Fruit fly (Drosophila melanogaster) whole organism, prepupa: ENCODE data around the gene Brf.

ENCODE experiments used
- Blimp-1 ChIP-seq: fragments of 200-800 bp; sonication (Bioruptor generic); optimal IDR thresholded peaks from 3 replicates; lab custom pipeline; 2017; ENCODE audit warnings: missing biosample characterization, missing genetic modification characterization, mild to moderate bottlenecking, moderate library complexity, missing genetic modification reagents
- CG10631 ChIP-seq: fragments of 200-800 bp; sonication (Bioruptor generic); optimal IDR thresholded peaks from 2 replicates; lab custom pipeline; 2016; ENCODE audit warnings: missing biosample characterization, missing genetic modification characterization
- CG10669 ChIP-seq: fragments of 200-800 bp; sonication (Bioruptor generic); optimal IDR thresholded peaks from 3 replicates; lab custom pipeline; 2018; ENCODE audit warnings: missing biosample characterization, mild to moderate bottlenecking, missing genetic modification characterization, moderate library complexity
- CG11294 ChIP-seq: fragments of 200-800 bp; sonication (Bioruptor generic); IDR thresholded peaks from 2 replicates; pipeline ENCODE4 v1.3.6; 2022; ENCODE audit warnings: missing biosample characterization, missing genetic modification characterization
- CG11762 ChIP-seq: fragments of 200-800 bp; sonication (Bioruptor generic); optimal IDR thresholded peaks from 3 replicates; lab custom pipeline; 2016; ENCODE audit warnings: missing biosample characterization, missing genetic modification characterization; ENCODE audit not compliant: insufficient read depth
- CG11902 ChIP-seq: fragments of 200-800 bp; sonication (Bioruptor generic); optimal IDR thresholded peaks from 3 replicates; lab custom pipeline; 2016; ENCODE audit warnings: missing biosample characterization, missing genetic modification characterization
- CG15336 ChIP-seq: fragments of 200-800 bp; sonication (Bioruptor generic); IDR thresholded peaks from 2 replicates; pipeline ENCODE4 v1.3.6; 2022; ENCODE audit warnings: missing biosample characterization, missing genetic modification characterization
- CG1621 ChIP-seq: fragments of 200-800 bp; sonication (Bioruptor generic); optimal IDR thresholded peaks from 3 replicates; lab custom pipeline; 2018; ENCODE audit warnings: missing biosample characterization, mild to moderate bottlenecking, missing genetic modification characterization
- CG3032 ChIP-seq: fragments of 200-800 bp; optimal IDR thresholded peaks from 2 replicates; lab custom pipeline; 2019; ENCODE audit warnings: missing biosample characterization, mild to moderate bottlenecking, missing genetic modification characterization, moderate library complexity
- CG31627 ChIP-seq: fragments of 200-800 bp; sonication (Bioruptor generic); optimal IDR thresholded peaks from 3 replicates; lab custom pipeline; 2016; ENCODE audit warnings: missing biosample characterization, missing genetic modification characterization
- CG34406 ChIP-seq: fragments of 200-800 bp; sonication (Bioruptor generic); optimal IDR thresholded peaks from 3 replicates; lab custom pipeline; 2016; ENCODE audit warnings: missing biosample characterization, missing genetic modification characterization
- CG3919 ChIP-seq: fragments of 200-800 bp; sonication (Bioruptor generic); optimal IDR thresholded peaks from 3 replicates; lab custom pipeline; 2016; ENCODE audit warnings: missing biosample characterization, missing genetic modification characterization
- CG4318 ChIP-seq: fragments of 200-800 bp; sonication (Bioruptor generic); optimal IDR thresholded peaks from 3 replicates; lab custom pipeline; 2017; ENCODE audit warnings: missing biosample characterization, mild to moderate bottlenecking, missing genetic modification characterization
- CG6276 ChIP-seq: fragments of 200-800 bp; sonication (Bioruptor generic); optimal IDR thresholded peaks from 2 replicates; lab custom pipeline; 2017; ENCODE audit warnings: missing biosample characterization, mild to moderate bottlenecking, missing genetic modification characterization
- CG6792 ChIP-seq: fragments of 200-800 bp; sonication (Bioruptor generic); optimal IDR thresholded peaks from 3 replicates; lab custom pipeline; 2016; ENCODE audit warnings: missing biosample characterization, missing genetic modification characterization
- CG6808 ChIP-seq: fragments of 200-800 bp; sonication (Bioruptor generic); optimal IDR thresholded peaks from 3 replicates; lab custom pipeline; 2017; ENCODE audit warnings: missing biosample characterization, missing genetic modification characterization, mild to moderate bottlenecking, moderate library complexity, missing genetic modification reagents
- CG6854 ChIP-seq: fragments of 200-800 bp; sonication (Bioruptor generic); optimal IDR thresholded peaks from 2 replicates; lab custom pipeline; 2017; ENCODE audit warnings: missing biosample characterization, mild to moderate bottlenecking, missing genetic modification characterization
- CG7368 ChIP-seq: fragments of 200-800 bp; sonication (Bioruptor generic); optimal IDR thresholded peaks from 3 replicates; lab custom pipeline; 2016; ENCODE audit warnings: missing biosample characterization, missing genetic modification characterization
- CG8119 ChIP-seq: fragments of 200-800 bp; sonication (Bioruptor generic); IDR thresholded peaks from 3 replicates; pipeline ENCODE4 v1.3.6; 2022; ENCODE audit warnings: missing biosample characterization, missing genetic modification characterization
- CG8632 ChIP-seq: fragments of 200-800 bp; sonication (Bioruptor generic); optimal IDR thresholded peaks from 3 replicates; lab custom pipeline; 2016; ENCODE audit warnings: missing biosample characterization, missing genetic modification characterization
- CG9139 ChIP-seq: fragments of 200-800 bp; sonication (Bioruptor generic); optimal IDR thresholded peaks from 3 replicates; lab custom pipeline; 2017; ENCODE audit warnings: missing biosample characterization, mild to moderate bottlenecking, missing genetic modification characterization
- Eip75B ChIP-seq: fragments of 200-800 bp; sonication (Bioruptor generic); optimal IDR thresholded peaks from 3 replicates; lab custom pipeline; 2016; ENCODE audit warnings: missing biosample characterization, missing genetic modification characterization
- Eip78C ChIP-seq: fragments of 200-800 bp; sonication (Bioruptor generic); peaks from one replicate; lab custom pipeline; 2016; ENCODE audit warnings: missing biosample characterization, missing genetic modification characterization
- Ets21C ChIP-seq: fragments of 200-800 bp; sonication (Bioruptor generic); optimal IDR thresholded peaks from 3 replicates; lab custom pipeline; 2016; ENCODE audit warnings: missing biosample characterization, missing genetic modification characterization
- Gug ChIP-seq: fragments of 200-800 bp; sonication (Bioruptor generic); IDR thresholded peaks from 2 replicates; pipeline ENCODE4 v1.3.6; 2022; ENCODE audit warnings: missing biosample characterization, missing genetic modification characterization
- Hr38 ChIP-seq: sonication (Bioruptor generic); optimal IDR thresholded peaks from 2 replicates; lab custom pipeline; 2016; ENCODE audit warnings: missing biosample characterization, missing genetic modification characterization
- Hr39 ChIP-seq: fragments of 200-800 bp; sonication (Bioruptor generic); optimal IDR thresholded peaks from 2 replicates; lab custom pipeline; 2016; ENCODE audit warnings: missing biosample characterization, missing genetic modification characterization
- Hr4 ChIP-seq: fragments of 200-800 bp; sonication (Bioruptor generic); optimal IDR thresholded peaks from 3 replicates; lab custom pipeline; 2016; ENCODE audit warnings: missing biosample characterization, missing genetic modification characterization
- Met ChIP-seq: fragments of 200-800 bp; sonication (Bioruptor generic); optimal IDR thresholded peaks from 3 replicates; lab custom pipeline; 2016; ENCODE audit warnings: missing biosample characterization, missing genetic modification characterization
- Sox102F ChIP-seq: fragments of 200-800 bp; sonication (Bioruptor generic); optimal IDR thresholded peaks from 2 replicates; lab custom pipeline; 2016; ENCODE audit warnings: missing biosample characterization, mild to moderate bottlenecking, missing genetic modification characterization
- achi ChIP-seq: fragments of 200-800 bp; sonication (Bioruptor generic); optimal IDR thresholded peaks from 3 replicates; lab custom pipeline; 2016; ENCODE audit warnings: missing biosample characterization, missing genetic modification characterization
- acj6 ChIP-seq: fragments of 200-800 bp; sonication (Bioruptor generic); optimal IDR thresholded peaks from 3 replicates; lab custom pipeline; 2016; ENCODE audit warnings: missing biosample characterization, missing genetic modification characterization
- cyc ChIP-seq: fragments of 200-800 bp; sonication (Bioruptor generic); optimal IDR thresholded peaks from 3 replicates; lab custom pipeline; 2016; ENCODE audit warnings: missing biosample characterization, missing genetic modification characterization
- dac ChIP-seq: fragments of 200-800 bp; sonication (Bioruptor generic); optimal IDR thresholded peaks from 2 replicates; lab custom pipeline; 2017; ENCODE audit warnings: missing biosample characterization, mild to moderate bottlenecking, missing genetic modification characterization
- esn ChIP-seq: fragments of 200-800 bp; sonication (Bioruptor generic); optimal IDR thresholded peaks from 2 replicates; lab custom pipeline; 2016; ENCODE audit warnings: missing biosample characterization, mild to moderate bottlenecking, missing genetic modification characterization, moderate library complexity
- fd59A ChIP-seq: fragments of 200-800 bp; sonication (Bioruptor generic); optimal IDR thresholded peaks from 2 replicates; lab custom pipeline; 2017; ENCODE audit warnings: missing biosample characterization, mild to moderate bottlenecking, missing genetic modification characterization, missing genetic modification reagents
- fd85E ChIP-seq: fragments of 200-800 bp; sonication (Bioruptor generic); optimal IDR thresholded peaks from 3 replicates; lab custom pipeline; 2016; ENCODE audit warnings: missing biosample characterization, missing genetic modification characterization
- fkh ChIP-seq: fragments of 200-800 bp; sonication (Bioruptor generic); optimal IDR thresholded peaks from 3 replicates; lab custom pipeline; 2017; ENCODE audit warnings: missing biosample characterization, mild to moderate bottlenecking, missing genetic modification characterization, moderate library complexity
- lz ChIP-seq: fragments of 200-800 bp; sonication (Bioruptor generic); optimal IDR thresholded peaks from 3 replicates; lab custom pipeline; 2016; ENCODE audit warnings: missing biosample characterization, missing genetic modification characterization
- salr ChIP-seq, 2 experiments: fragments of 200-800 bp; sonication (Bioruptor generic); optimal IDR thresholded peaks; 3 replicates each; lab custom pipeline; 2016 to 2018; ENCODE audit warnings: missing biosample characterization in 2 of 2, missing genetic modification characterization in 2 of 2, mild to moderate bottlenecking in 1 of 2
- spab ChIP-seq: fragments of 200-800 bp; sonication (Bioruptor generic); optimal IDR thresholded peaks from 2 replicates; lab custom pipeline; 2017; ENCODE audit warnings: missing biosample characterization, mild to moderate bottlenecking, missing genetic modification characterization, missing genetic modification reagents
- ss ChIP-seq, 2 experiments: fragments of 200-800 bp; sonication (Bioruptor generic); optimal IDR thresholded peaks; 2 replicates in 1 of 2; 3 replicates in 1 of 2; lab custom pipeline; 2017 to 2018; ENCODE audit warnings: mild to moderate bottlenecking in 2 of 2, missing biosample characterization in 2 of 2, missing genetic modification characterization in 2 of 2, moderate library complexity in 1 of 2
- topi ChIP-seq: fragments of 200-800 bp; sonication (Bioruptor generic); optimal IDR thresholded peaks from 3 replicates; lab custom pipeline; 2016; ENCODE audit warnings: missing biosample characterization, missing genetic modification characterization
- vri ChIP-seq: fragments of 200-800 bp; sonication (Bioruptor generic); optimal IDR thresholded peaks from 3 replicates; lab custom pipeline; 2016; ENCODE audit warnings: missing biosample characterization, mild to moderate bottlenecking, missing genetic modification characterization

The Brf gene

DNA sequence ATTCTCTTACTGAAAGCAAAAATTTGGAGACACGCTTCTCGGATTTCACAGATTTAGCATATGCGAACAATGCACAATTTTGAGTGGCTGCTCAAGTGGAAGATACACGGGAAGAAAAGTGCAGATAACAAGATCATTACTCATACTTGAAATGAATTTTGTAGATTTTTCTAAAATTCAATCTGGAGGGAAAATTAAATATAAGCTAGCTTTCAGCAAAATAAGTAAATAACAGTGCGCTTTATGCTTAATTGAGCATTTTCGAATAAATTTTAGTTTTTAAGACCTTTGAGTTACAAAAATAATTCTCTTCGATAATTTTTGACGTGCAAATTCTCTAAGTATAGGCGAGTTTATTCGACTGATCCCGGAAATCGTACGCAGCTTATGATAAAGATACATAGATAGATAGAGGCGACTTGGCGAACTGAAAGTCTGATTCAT, 9.6 kb upstream of the Brf start (continued):
- peak; percentile 77 for TF ChIP-seq CG11762
- TF ChIP-seq CG11902 (GFP tag; lab: Kevin White, UChicago) = peak; percentile 73
- peak; percentile 14 for TF ChIP-seq Sox102F
- TF ChIP-seq fd85E (GFP tag; lab: Kevin White, UChicago) = peak; percentile 20
- TF ChIP-seq vri (GFP tag; lab: Kevin White, UChicago) = no peak
- peak; percentile 75 for TF ChIP-seq cyc (GFP tag; lab: Kevin White, UChicago)
- TF ChIP-seq topi (GFP tag; lab: Kevin White, UChicago) = peak; percentile 84
- TF ChIP-seq acj6 (GFP tag; lab: Kevin White, UChicago) = peak; percentile 47
- peak; percentile 31 for TF ChIP-seq CG4318
- TF ChIP-seq Eip75B (GFP tag; lab: Kevin White, UChicago) = peak; percentile 77
- no peak for TF ChIP-seq Gug (GFP tag; lab: Robert Waterston, UW)
- peak; percentile 36 for TF ChIP-seq CG34406 (GFP tag; lab: Kevin White, UChicago)
- peak; percentile 29 for TF ChIP-seq CG6854
- TF ChIP-seq CG6276 (GFP tag; lab: Kevin White, UChicago) = peak; percentile 67
- peak; percentile 52 for TF ChIP-seq achi (GFP tag; lab: Kevin White, UChicago)
- peak; percentile 65 for TF ChIP-seq Hr4 (GFP tag; lab: Kevin White, UChicago)

dm6 chr3R:17400102-17400501, 9.0 kb upstream of the Brf start:
- TF ChIP-seq CG8632 (no peak), CG3032 (tag; lab: Kevin White, UChicago) (no peak), fkh (peak; percentile 19)

DNA sequence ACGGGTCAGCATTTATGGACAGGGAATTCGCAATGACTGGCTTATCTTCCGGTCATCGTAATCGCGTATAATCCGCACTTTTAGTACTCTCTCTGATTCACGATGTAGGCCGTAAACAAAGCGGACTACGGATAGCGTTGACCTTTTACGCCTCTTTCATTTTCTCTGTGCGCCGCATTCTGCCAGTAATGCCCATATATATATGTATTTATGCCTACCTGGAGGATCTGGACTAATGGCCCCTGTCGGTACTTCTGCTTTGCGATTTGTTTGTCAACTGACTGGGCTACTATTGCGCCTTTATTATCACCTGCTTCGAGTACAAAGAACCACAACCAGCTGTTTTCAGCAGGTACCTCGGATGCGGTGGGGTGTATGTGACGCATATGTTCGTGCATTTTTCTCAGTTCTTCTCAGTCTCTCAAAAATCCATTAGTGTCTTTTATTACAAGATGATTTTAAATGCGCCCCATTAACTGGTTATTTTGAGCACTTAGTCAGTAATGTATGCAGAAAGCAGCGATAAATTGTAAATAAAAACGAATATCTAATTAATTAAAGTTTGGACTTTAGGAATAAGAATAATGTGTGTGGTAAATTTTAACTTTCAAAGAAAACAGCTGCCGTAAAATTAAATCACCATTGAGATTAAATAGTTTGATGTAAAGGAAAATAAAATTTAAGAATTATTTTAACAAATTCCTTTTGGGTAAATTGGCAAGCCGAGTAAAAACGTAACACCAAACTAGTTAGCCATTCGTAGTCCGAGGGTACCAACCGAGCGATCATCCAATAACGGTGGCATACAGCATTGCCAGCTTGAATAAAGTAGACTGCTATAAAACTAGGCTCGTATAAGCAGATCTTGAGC, 3.4 kb upstream of the Brf start, which contains the start of gene CREG:
Gene CREG, minus strand, starts transcription at position 323 of the 871 bp plus-strand sequence.
- no peak for TF ChIP-seq CG9139 (GFP tag; lab: Kevin White, UChicago)
- TF ChIP-seq topi (GFP tag; lab: Kevin White, UChicago) = peak; percentile 65
- TF ChIP-seq CG6808 = peak; percentile 44
- peak; percentile 43 for TF ChIP-seq lz (GFP tag; lab: Kevin White, UChicago)
- peak; percentile 20 for TF ChIP-seq fkh
- no peak for TF ChIP-seq CG11294 (GFP tag; lab: Robert Waterston, UW)
- TF ChIP-seq salr (GFP tag; optimal IDR thresholded peaks at IDR 0.05; lab: Kevin White, UChicago) = peak in 1 of 2 experiments; percentile 73
- peak; percentile 12 for TF ChIP-seq CG6854
- TF ChIP-seq Blimp-1 (GFP tag; lab: Kevin White, UChicago) = peak; percentile 11
- peak; percentile 53 for TF ChIP-seq CG3919 (GFP tag; lab: Kevin White, UChicago)
- TF ChIP-seq Eip75B (GFP tag; lab: Kevin White, UChicago) = peak; percentile 51
- peak; percentile 6 for TF ChIP-seq CG10669
- peak; percentile 88 for TF ChIP-seq Eip78C (GFP tag; lab: Kevin White, UChicago)
- peak; percentile 38 for TF ChIP-seq CG8632
- no peak for TF ChIP-seq CG11762
- peak; percentile 2 for TF ChIP-seq spab (GFP tag; lab: Kevin White, UChicago)
- TF ChIP-seq CG8119 = 0 out of 3 replicates have a peak, but pooled peaks have one; percentile 15
- TF ChIP-seq CG1621 (tag; lab: Kevin White, UChicago) = no peak
- TF ChIP-seq ss (GFP tag; optimal IDR thresholded peaks at IDR 0.05; lab: Kevin White, UChicago) = peak; percentile 5 to 24
- peak; percentile 10 for TF ChIP-seq CG10631 (GFP tag; lab: Kevin White, UChicago)
- peak; percentile 12 for TF ChIP-seq CG7368 (GFP tag; lab: Kevin White, UChicago)
- peak; percentile 36 for TF ChIP-seq CG4318
- peak; percentile 30 for TF ChIP-seq Ets21C (GFP tag; lab: Kevin White, UChicago)
- no peak for TF ChIP-seq Hr38 (GFP tag; lab: Kevin White, UChicago)
- TF ChIP-seq Met (GFP tag; lab: Kevin White, UChicago) = peak; percentile 71
- TF ChIP-seq acj6 (GFP tag; lab: Kevin White, UChicago) = peak; percentile 32
- no peak for TF ChIP-seq CG15336 (GFP tag; lab: Robert Waterston, UW)
- TF ChIP-seq CG6792 (GFP tag; lab: Kevin White, UChicago) = peak; percentile 35
- TF ChIP-seq esn = peak; percentile 72
- no peak for TF ChIP-seq fd59A (GFP tag; lab: Kevin White, UChicago)
- peak; percentile 34 for TF ChIP-seq cyc (GFP tag; lab: Kevin White, UChicago)
- no peak for TF ChIP-seq fd85E (GFP tag; lab: Kevin White, UChicago)
- peak; percentile 38 for TF ChIP-seq CG31627
- no peak for TF ChIP-seq dac (GFP tag; lab: Kevin White, UChicago)
- TF ChIP-seq Hr39 (GFP tag; lab: Kevin White, UChicago) = peak; percentile 26
- TF ChIP-seq CG34406 (GFP tag; lab: Kevin White, UChicago) = peak; percentile 45
- TF ChIP-seq CG11902 (GFP tag; lab: Kevin White, UChicago) = peak; percentile 41
